Fruit fly (Drosophila melanogaster) Kc167 (cell line): ENCODE results near the gene CG31809.

ENCODE experiments used
- Myc ChIP-seq: fragments of >200 bp; optimal IDR thresholded peaks from 2 replicates; lab custom pipeline; 2017; ENCODE audit warnings: missing external identifiers
- Sin3A ChIP-seq: fragments of >200 bp; optimal IDR thresholded peaks from 2 replicates; lab custom pipeline; 2018; ENCODE audit warnings: missing external identifiers
- h ChIP-seq: fragments of >200 bp; optimal IDR thresholded peaks from 3 replicates; lab custom pipeline; 2018; ENCODE audit warnings: missing external identifiers
- insv ChIP-seq: fragments of >200 bp; optimal IDR thresholded peaks from 3 replicates; lab custom pipeline; 2018; ENCODE audit warnings: missing external identifiers
- psq ChIP-seq: fragments of >200 bp; optimal IDR thresholded peaks from 2 replicates; lab custom pipeline; 2017; ENCODE audit warnings: missing external identifiers
- ttk ChIP-seq: sonication (Bioruptor generic); optimal IDR thresholded peaks from 2 replicates; lab custom pipeline; 2017; ENCODE audit warnings: missing external identifiers

The CG31809 gene

DNA sequence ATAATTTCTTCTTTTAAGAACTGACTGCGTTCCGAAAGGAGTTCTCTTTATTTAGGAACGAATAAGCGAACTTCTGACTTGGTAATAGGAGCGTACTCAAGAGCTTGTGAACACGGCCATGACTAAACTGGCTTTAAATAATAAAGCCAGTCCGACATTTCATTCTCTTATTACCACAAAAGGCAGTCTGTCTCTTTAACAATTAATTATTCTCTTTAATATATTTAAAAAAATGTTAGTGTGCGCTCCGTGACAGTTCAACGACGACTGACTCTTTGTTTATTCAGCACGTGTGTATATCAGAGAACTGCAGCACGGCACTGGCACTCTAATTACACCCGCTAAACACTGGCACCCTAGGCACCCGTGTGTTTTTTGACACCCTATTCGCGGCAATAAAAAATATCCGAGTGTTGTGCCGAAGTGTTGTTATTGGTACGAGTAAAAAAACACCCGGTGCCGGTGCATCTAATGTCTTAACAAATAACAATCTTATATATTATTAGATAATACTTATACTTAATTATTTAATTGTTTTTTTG lies at the start of gene CG31809:
Gene CG31809, minus strand, starts transcription at position 249 of the 542 bp plus-strand sequence.
- no peak for TF ChIP-seq insv (lab: Kevin White, UChicago)
- TF ChIP-seq psq (lab: Kevin White, UChicago): no peak
- no peak for TF ChIP-seq Myc (lab: Kevin White, UChicago)
- TF ChIP-seq Sin3A (lab: Kevin White, UChicago): no peak
- no peak for TF ChIP-seq ttk (lab: Kevin White, UChicago)
- no peak for TF ChIP-seq h (lab: Kevin White, UChicago)

DNA sequence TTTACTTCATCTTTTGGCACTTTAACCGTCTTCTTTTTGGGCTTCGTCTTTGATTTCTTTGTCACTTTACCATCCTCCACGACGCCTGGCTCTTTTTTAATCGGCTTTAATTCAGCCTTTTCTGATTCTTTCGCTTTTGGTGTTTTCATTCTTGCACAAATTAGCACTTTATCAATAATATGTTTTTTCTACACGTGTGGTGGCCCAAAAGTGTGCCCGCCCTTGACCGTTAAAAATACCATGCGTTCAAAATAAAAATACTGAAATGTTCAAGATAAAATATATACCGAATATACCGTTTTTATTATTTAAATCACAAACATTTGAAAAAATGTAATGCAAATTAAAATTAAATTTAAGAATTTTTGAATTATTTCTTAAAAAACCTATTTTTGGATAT lies 43.5 kb upstream of the CG31809 start, which contains the start of gene CG12288:
Gene CG12288, minus strand, starts transcription at position 216 of the 400 bp plus-strand sequence.
- TF ChIP-seq insv (lab: Kevin White, UChicago) (no peak), Myc (lab: Kevin White, UChicago) (no peak), psq (lab: Kevin White, UChicago) (no peak), Sin3A (lab: Kevin White, UChicago) (no peak), h (lab: Kevin White, UChicago) (no peak), ttk (lab: Kevin White, UChicago) (no peak)

dm6 chr2L:16900373-16900772 lies 41.9 kb upstream of the CG31809 start, which contains the start of gene CG31805:
Gene CG31805, minus strand, starts transcription at chr2L:16900473.
- no peak for TF ChIP-seq insv (lab: Kevin White, UChicago)
- no peak for TF ChIP-seq h (lab: Kevin White, UChicago)
- no peak for TF ChIP-seq psq (lab: Kevin White, UChicago)
- no peak for TF ChIP-seq ttk (lab: Kevin White, UChicago)
- no peak for TF ChIP-seq Myc (lab: Kevin White, UChicago)
- TF ChIP-seq Sin3A (lab: Kevin White, UChicago): no peak

dm6 chr2L:16889608-16890007 lies 31.1 kb upstream of the CG31809 start, which contains the start of gene CG42556:
Gene CG42556, plus strand, starts transcription at chr2L:16889908.
- TF ChIP-seq ttk (lab: Kevin White, UChicago): no peak
- no peak for TF ChIP-seq Sin3A (lab: Kevin White, UChicago)
- no peak for TF ChIP-seq psq (lab: Kevin White, UChicago)
- no peak for TF ChIP-seq Myc (lab: Kevin White, UChicago)
- TF ChIP-seq h (lab: Kevin White, UChicago): no peak
- no peak for TF ChIP-seq insv (lab: Kevin White, UChicago)

DNA sequence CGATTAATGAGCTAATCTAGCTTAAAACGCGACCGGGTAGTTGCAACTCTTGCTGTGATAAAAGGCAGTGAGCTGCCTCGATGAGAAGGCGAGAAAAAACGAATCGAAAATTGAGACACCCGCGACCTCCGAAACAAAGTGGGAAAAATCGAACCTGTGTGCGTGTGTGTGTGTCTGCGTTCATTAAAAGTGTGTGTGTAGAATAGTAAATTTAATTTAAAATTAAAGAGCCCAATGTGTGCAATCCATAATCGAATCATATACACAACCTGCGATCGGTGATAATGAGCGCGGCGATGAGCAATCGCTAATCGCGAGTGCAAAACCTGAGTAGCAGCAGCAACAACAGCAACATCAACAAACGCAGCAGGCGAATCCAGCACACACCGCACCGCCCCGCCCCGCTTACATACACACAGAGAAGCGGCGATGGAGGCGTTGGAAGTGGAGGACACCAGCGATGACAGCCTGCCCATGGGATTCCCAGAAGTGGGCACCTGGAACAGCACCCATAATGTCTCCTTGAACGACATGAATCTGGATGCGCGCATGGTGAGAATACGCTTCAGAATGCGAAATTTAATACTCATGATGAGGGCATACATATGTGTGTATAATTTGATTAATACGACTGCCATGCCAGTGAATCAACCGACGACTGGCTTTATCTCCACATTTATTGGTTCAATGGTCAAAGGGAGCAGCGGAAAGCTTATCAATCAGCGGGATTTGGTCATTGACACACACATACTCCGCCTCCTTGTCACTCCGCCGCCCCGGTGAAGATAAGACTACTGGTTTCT lies 30.3 kb upstream of the CG31809 start:
- TF ChIP-seq h (lab: Kevin White, UChicago) (no peak), Sin3A (lab: Kevin White, UChicago) (no peak), ttk (lab: Kevin White, UChicago) (no peak), insv (lab: Kevin White, UChicago) (no peak), Myc (lab: Kevin White, UChicago) (no peak), psq (lab: Kevin White, UChicago) (no peak)

DNA sequence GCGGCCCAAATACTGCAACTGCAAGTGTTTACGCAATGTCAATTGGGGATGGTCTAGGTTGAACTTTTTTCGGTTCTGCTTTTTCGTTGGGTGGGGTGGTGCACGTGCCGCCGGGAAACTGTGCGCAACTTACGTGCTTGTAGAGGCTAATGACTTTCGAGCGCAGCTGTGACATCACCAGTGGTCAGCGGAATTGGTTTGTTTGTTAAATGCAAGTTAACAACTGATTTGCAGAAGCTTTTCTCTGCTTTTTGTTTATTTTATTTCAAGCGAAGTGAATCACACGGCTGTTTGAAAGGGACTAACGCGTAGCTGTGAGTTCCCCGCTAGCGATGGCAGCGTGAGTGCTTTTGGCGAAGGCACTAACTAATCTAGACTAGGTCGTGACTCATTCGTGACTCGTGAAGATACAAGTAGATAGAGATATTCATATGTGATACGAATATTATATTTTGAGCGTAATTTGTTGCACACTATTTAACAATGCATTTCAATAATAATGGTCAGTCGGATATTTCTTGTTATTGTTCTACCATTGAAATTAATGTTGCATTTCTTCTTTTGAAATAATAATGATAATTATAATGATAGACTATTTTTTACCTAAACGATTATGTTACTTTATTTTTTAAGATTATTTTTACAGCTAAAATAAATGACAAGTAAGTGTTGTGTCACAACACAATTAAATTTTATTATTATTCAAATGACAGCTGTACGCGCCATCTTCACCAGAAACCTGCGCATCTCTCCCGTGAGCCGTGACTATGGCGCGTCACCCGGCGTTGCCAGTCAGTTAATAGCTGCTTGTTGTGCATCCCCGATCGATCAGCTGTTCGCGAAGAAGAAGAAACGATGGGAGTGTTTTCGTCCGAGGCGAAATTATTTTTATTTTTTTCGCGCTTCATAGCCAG lies 29.4 kb upstream of the CG31809 start, which contains the start of the genes osi and tweek:
Gene osi, minus strand, starts transcription at position 307 of the 914 bp plus-strand sequence.
Gene tweek, plus strand, starts transcription at position 831 of the 914 bp plus-strand sequence.
- TF ChIP-seq ttk (lab: Kevin White, UChicago) (no peak), Myc (lab: Kevin White, UChicago) (no peak), Sin3A (lab: Kevin White, UChicago) (no peak), h (lab: Kevin White, UChicago) (no peak), insv (lab: Kevin White, UChicago) (no peak), psq (lab: Kevin White, UChicago) (no peak)

DNA sequence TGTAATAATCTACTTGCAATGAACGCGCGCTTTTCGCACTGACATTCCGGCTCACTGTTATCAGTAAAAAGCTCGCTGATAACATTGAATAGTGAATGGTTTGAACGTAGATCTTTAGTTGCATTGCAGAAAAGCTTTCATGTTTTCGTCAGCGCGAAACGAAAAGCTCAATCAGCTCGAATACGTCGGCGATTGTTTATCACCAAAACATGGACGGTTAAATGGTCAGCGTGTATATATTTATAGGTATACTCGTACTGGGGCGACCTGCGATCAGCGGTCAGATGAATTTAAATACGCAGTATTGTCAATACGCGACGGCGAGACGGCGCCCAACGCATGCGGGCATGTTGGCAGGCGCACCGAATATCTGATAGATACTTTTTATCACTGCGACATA lies 27.9 kb upstream of the CG31809 start:
- no peak for TF ChIP-seq Sin3A (lab: Kevin White, UChicago)
- TF ChIP-seq Myc (lab: Kevin White, UChicago): no peak
- no peak for TF ChIP-seq psq (lab: Kevin White, UChicago)
- no peak for TF ChIP-seq ttk (lab: Kevin White, UChicago)
- TF ChIP-seq insv (lab: Kevin White, UChicago): no peak

- TF ChIP-seq Sin3A (lab: Kevin White, UChicago) (no peak), psq (lab: Kevin White, UChicago) (no peak), ttk (lab: Kevin White, UChicago) (no peak), Myc (lab: Kevin White, UChicago) (no peak), insv (lab: Kevin White, UChicago) (no peak), h (lab: Kevin White, UChicago) (no peak)
Measured at dm6 chr2L:16885347-16885746, 26.8 kb upstream of the CG31809 start.

- TF ChIP-seq h (lab: Kevin White, UChicago) (no peak), ttk (lab: Kevin White, UChicago) (no peak), psq (lab: Kevin White, UChicago) (no peak), Sin3A (lab: Kevin White, UChicago) (no peak), insv (lab: Kevin White, UChicago) (no peak), Myc (lab: Kevin White, UChicago) (no peak)
Measured at dm6 chr2L:16884702-16885101, 26.2 kb upstream of the CG31809 start.
